Fruit fly (Drosophila melanogaster): ENCODE results near the gene CG14963.

The CG14963 gene

dm6 chr3L:3192912-3193311, 20.6 kb upstream of the CG14963 start, which contains the start of gene Hsp83 (continued):
- TF ChIP-seq ewg (GFP tag; optimal IDR thresholded peaks at IDR 0.05) (peak; percentile 88), CG12769 (tag; optimal IDR thresholded peaks at IDR 0.05) (peak; percentile 94)

DNA sequence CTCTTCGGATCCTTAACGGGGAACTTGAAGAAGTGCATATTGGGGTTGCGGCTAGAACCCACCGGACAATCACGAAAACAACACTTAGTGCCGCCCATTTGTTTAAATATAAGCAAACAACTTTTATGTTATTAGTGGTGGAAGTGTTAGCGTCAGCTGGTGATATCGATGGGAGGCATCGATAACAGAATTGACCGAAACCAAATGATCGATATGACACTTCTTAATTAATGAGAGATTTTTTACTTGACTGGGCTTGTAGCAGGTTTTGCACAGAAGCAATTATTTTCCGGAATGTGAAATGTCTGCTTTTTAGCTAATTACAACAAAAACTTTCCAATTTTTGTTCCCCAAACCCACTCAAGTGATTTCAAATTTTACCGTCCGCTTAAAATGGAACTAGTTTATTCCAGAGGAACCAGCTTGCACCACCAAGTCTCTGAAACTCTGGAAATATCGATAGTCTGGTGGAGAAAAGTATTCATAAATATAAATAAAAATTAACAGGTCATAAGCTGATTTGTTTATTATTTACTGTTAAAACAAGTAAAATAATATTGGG, 20.1 kb upstream of the CG14963 start, which contains the start of gene CG14965:
TSS of gene CG14965 (minus strand) at position 159 of the 562 bp plus-strand sequence.
- TF ChIP-seq MESR4 (GFP tag; optimal IDR thresholded peaks at IDR 0.05): peak; percentile 20
- peak; percentile 78 for TF ChIP-seq tna (GFP tag; IDR thresholded peaks at IDR 0.05; ENCODE audit: partially characterized antibody)
- TF ChIP-seq crc (GFP tag; optimal IDR thresholded peaks at IDR 0.05): no peak
- TF ChIP-seq CG13287 (GFP tag; IDR thresholded peaks at IDR 0.05; ENCODE audit: partially characterized antibody): peak; percentile 94
- TF ChIP-seq Hand (GFP tag; optimal IDR thresholded peaks at IDR 0.05): no peak
- no peak for TF ChIP-seq twi (tag; optimal IDR thresholded peaks at IDR 0.05)
- no peak for TF ChIP-seq CG11085 (GFP tag; IDR thresholded peaks at IDR 0.05)
- no peak for TF ChIP-seq CG8281 (tag; optimal IDR thresholded peaks at IDR 0.05)
- peak; percentile 79 for TF ChIP-seq bbx (GFP tag; IDR thresholded peaks at IDR 0.05; ENCODE audit: partially characterized antibody)
- peak; percentile 87 for TF ChIP-seq hb (GFP tag; IDR thresholded peaks at IDR 0.05; ENCODE audit: partially characterized antibody)
- no peak for TF ChIP-seq CG3163 (GFP tag; optimal IDR thresholded peaks at IDR 0.05)
- peak; percentile 79 for TF ChIP-seq CG15479 (GFP tag; optimal IDR thresholded peaks at IDR 0.05)
- no peak for TF ChIP-seq Neu2 (GFP tag; optimal IDR thresholded peaks at IDR 0.05; ENCODE audit: borderline replicate concordance)
- peak; percentile 75; the same call in 2 of the 3 replicates for TF ChIP-seq mld (GFP tag; IDR thresholded peaks at IDR 0.05; ENCODE audit: partially characterized antibody)
- no peak for TF ChIP-seq usp (GFP tag; optimal IDR thresholded peaks at IDR 0.05)
- TF ChIP-seq esg (GFP tag; conservative IDR thresholded peaks at IDR 0.05): no peak
- TF ChIP-seq CG8290 (GFP tag; optimal IDR thresholded peaks at IDR 0.05): no peak
- no peak for TF ChIP-seq CG8290 (tag; optimal IDR thresholded peaks at IDR 0.05)
- no peak for TF ChIP-seq CG11247 (GFP tag; IDR thresholded peaks at IDR 0.05)
- peak in 1 of 2 experiments; percentile 81 for TF ChIP-seq crp (GFP tag; optimal IDR thresholded peaks at IDR 0.05)
- TF ChIP-seq chinmo (GFP tag; IDR thresholded peaks at IDR 0.05; ENCODE audit: partially characterized antibody): no peak; the same call in 3 of the 4 replicates
- TF ChIP-seq MBD-R2 (GFP tag; IDR thresholded peaks at IDR 0.05): peak; percentile 62
- TF ChIP-seq inv (GFP tag; IDR thresholded peaks at IDR 0.05; ENCODE audit: partially characterized antibody): peak; percentile 86
- TF ChIP-seq CG11093 (GFP tag; IDR thresholded peaks at IDR 0.05): no peak
- TF ChIP-seq Dref (GFP tag; IDR thresholded peaks at IDR 0.05): peak; percentile 84
- TF ChIP-seq CG6791 (GFP tag; IDR thresholded peaks at IDR 0.05; ENCODE audit: partially characterized antibody): peak; percentile 86
- no peak for TF ChIP-seq CG3995 (GFP tag; optimal IDR thresholded peaks at IDR 0.05)
- peak; percentile 91 for TF ChIP-seq knrl (GFP tag; IDR thresholded peaks at IDR 0.05; ENCODE audit: partially characterized antibody)
- TF ChIP-seq Scr (GFP tag; IDR thresholded peaks at IDR 0.05; ENCODE audit: partially characterized antibody): peak; percentile 94
- TF ChIP-seq sr (GFP tag; IDR thresholded peaks at IDR 0.05): no peak
- TF ChIP-seq ken (GFP tag; IDR thresholded peaks at IDR 0.05): no peak
- no peak for TF ChIP-seq CG8944 (GFP tag; optimal IDR thresholded peaks at IDR 0.05)
- no peak for TF ChIP-seq btn (GFP tag; optimal IDR thresholded peaks at IDR 0.05)
- no peak for TF ChIP-seq CG12236 (GFP tag; optimal IDR thresholded peaks at IDR 0.05)
- TF ChIP-seq zen2 (GFP tag; IDR thresholded peaks at IDR 0.05; ENCODE audit: partially characterized antibody): peak; percentile 56; the same call in 1 of the 3 replicates
- TF ChIP-seq nom (GFP tag; optimal IDR thresholded peaks at IDR 0.05): no peak
- TF ChIP-seq cwo (GFP tag; optimal IDR thresholded peaks at IDR 0.05): no peak
- peak; percentile 2 for TF ChIP-seq Med (GFP tag)
- no peak for TF ChIP-seq bigmax (GFP tag; optimal IDR thresholded peaks at IDR 0.05)
- TF ChIP-seq CG18262 (tag; optimal IDR thresholded peaks at IDR 0.05): no peak
- TF ChIP-seq Tbp (GFP tag; optimal IDR thresholded peaks at IDR 0.05): no peak
- peak; percentile 42 for TF ChIP-seq E2f2 (GFP tag; IDR thresholded peaks at IDR 0.05)
- TF ChIP-seq hkb (optimal IDR thresholded peaks at IDR 0.05): peak; percentile 34
- TF ChIP-seq hkb (GFP tag; IDR thresholded peaks at IDR 0.05): no peak
- peak; percentile 94 for TF ChIP-seq Myb (GFP tag; optimal IDR thresholded peaks at IDR 0.05)
- TF ChIP-seq CG16815 (GFP tag; optimal IDR thresholded peaks at IDR 0.05): no peak
